Worm (Caenorhabditis elegans) whole organism, L4/young adult: ENCODE data around the gene F36H9.10.

Experiments used
- W03F9.2 ChIP-seq: fragments of 150-350 bp; optimal IDR thresholded peaks from 2 replicates; lab custom pipeline; 2014; ENCODE audit warnings: missing biosample characterization, missing genetic modification characterization
- dao-5 ChIP-seq: sonication (generic microtip); optimal IDR thresholded peaks from 2 replicates; lab custom pipeline; 2016; ENCODE audit warnings: missing genotype, missing genetic modification characterization, moderate library complexity, missing compliant biosample characterization
- him-1 ChIP-seq: sonication (generic microtip); optimal IDR thresholded peaks from 2 replicates; lab custom pipeline; 2016; ENCODE audit warnings: missing genotype, missing genetic modification reagents, missing genetic modification characterization, missing compliant biosample characterization

DNA sequence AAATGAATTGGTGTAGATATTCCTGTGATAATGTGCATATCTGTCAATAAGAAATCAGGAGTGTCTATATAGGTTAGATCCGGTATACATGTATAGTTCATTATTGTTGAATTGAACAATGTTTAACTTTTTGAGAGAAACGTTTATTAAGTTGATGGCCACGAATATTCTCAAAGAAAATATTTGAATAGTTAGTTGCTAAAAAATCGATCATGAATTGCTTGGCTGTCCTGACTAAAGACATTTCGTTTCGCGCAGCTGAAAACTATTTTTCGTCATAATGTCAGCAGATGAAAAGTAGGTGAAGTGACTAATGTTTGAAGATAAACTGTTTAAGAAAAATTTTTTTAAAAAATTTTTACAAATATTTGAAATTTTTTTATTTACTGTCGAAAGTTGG, 46.6 kb upstream of the F36H9.10 start, which contains the start of gene srh-199:
- no peak for TF ChIP-seq W03F9.2 (tag; lab: Kevin White, UChicago)
- no peak for TF ChIP-seq dao-5 (tag; lab: Kevin White, UChicago)
- TF ChIP-seq him-1 (tag; lab: Kevin White, UChicago): no peak
